Fruit fly (Drosophila melanogaster) whole organism, pupa: ENCODE measurements around the gene Gclm.

ENCODE experiments used
- CG10348 ChIP-seq: fragments of 200-800 bp; sonication (Bioruptor generic); IDR thresholded peaks from 2 replicates; pipeline ENCODE4 v1.3.6; 2022; ENCODE audit warnings: missing biosample characterization, missing genetic modification characterization
- CG12605 ChIP-seq: fragments of 200-800 bp; sonication (Bioruptor generic); IDR thresholded peaks from 2 replicates; pipeline ENCODE4 v1.3.6; 2022; ENCODE audit warnings: missing biosample characterization, missing genetic modification characterization
- CG13204 ChIP-seq: fragments of 200-800 bp; sonication (Bioruptor generic); optimal IDR thresholded peaks from 2 replicates; lab custom pipeline; 2018; ENCODE audit warnings: missing biosample characterization, mild to moderate bottlenecking, missing genetic modification characterization, moderate library complexity
- CG15710 ChIP-seq: fragments of 200-800 bp; sonication (Bioruptor generic); optimal IDR thresholded peaks from 2 replicates; lab custom pipeline; 2018; ENCODE audit warnings: missing biosample characterization, mild to moderate bottlenecking, missing genetic modification characterization, moderate library complexity
- CG17806 ChIP-seq: fragments of 200-800 bp; sonication (Bioruptor generic); optimal IDR thresholded peaks from 2 replicates; lab custom pipeline; 2018; ENCODE audit warnings: missing biosample characterization, mild to moderate bottlenecking, missing genetic modification characterization, moderate library complexity
- CG32121 ChIP-seq: fragments of 200-800 bp; sonication (Bioruptor generic); IDR thresholded peaks from 2 replicates; pipeline ENCODE4 v1.3.6; 2022; ENCODE audit warnings: missing biosample characterization, missing genetic modification characterization
- CG4496 ChIP-seq: fragments of 200-800 bp; sonication (Bioruptor generic); IDR thresholded peaks from 3 replicates; pipeline ENCODE4 v1.3.6; 2022; ENCODE audit warnings: missing biosample characterization, missing genetic modification characterization
- CG8159 ChIP-seq: fragments of 200-800 bp; sonication (Bioruptor generic); optimal IDR thresholded peaks from 3 replicates; lab custom pipeline; 2018; ENCODE audit warnings: missing biosample characterization, mild to moderate bottlenecking, missing genetic modification characterization, moderate library complexity
- CG8301 ChIP-seq: fragments of 200-800 bp; sonication (Bioruptor generic); optimal IDR thresholded peaks from 2 replicates; lab custom pipeline; 2018; ENCODE audit warnings: missing biosample characterization, mild to moderate bottlenecking, missing genetic modification characterization
- D1 ChIP-seq: fragments of 200-800 bp; sonication (Bioruptor generic); optimal IDR thresholded peaks from 2 replicates; lab custom pipeline; 2018; ENCODE audit warnings: missing biosample characterization, mild to moderate bottlenecking, missing genetic modification characterization, moderate library complexity
- EcR ChIP-seq: fragments of 200-800 bp; sonication (Bioruptor generic); optimal IDR thresholded peaks from 3 replicates; lab custom pipeline; 2019; ENCODE audit warnings: missing biosample characterization, missing genetic modification characterization, mild to moderate bottlenecking, moderate library complexity, missing genetic modification reagents
- Pif1A ChIP-seq: fragments of 200-800 bp; sonication (Bioruptor generic); optimal IDR thresholded peaks from 3 replicates; lab custom pipeline; 2016; ENCODE audit warnings: missing biosample characterization, missing genetic modification characterization
- fd96Ca ChIP-seq: fragments of 200-800 bp; sonication (Bioruptor generic); IDR thresholded peaks from 3 replicates; pipeline ENCODE4 v1.3.6; 2022; ENCODE audit warnings: missing biosample characterization, missing genetic modification characterization
- gl ChIP-seq: fragments of 200-800 bp; sonication (Bioruptor generic); optimal IDR thresholded peaks from 2 replicates; lab custom pipeline; 2018; ENCODE audit warnings: missing biosample characterization, mild to moderate bottlenecking, missing genetic modification characterization

DNA sequence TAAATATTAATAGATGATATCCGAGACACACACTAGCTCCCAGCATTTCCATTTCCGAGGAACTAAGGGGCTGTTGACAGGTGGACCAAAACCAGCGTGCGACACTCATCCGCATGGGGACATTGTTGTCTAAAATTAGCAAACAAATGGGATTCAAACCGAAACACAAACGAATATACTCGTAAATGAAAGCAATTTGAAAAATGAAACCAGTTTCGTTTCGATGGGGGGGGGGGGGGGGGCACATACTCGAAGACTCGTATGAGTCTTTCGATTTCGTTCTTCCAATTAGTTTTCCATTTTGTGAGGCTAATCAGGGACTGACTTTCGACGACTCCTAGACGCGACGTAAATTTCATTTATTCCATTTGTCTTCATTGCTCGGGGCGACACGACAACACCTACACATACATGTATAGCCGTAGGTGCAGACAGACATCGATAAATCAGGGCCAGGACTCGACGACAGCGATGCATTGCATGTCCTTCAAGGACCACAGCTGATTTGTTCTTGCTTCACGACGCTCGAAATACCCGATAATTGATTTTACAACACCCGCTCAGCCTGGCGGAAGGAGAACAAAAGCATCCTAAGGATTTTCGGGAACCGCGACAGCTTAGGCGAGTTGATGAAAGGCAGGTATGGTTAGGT lies 13.5 kb downstream of the Gclm start:
- no peak for TF ChIP-seq CG17806 (tag; lab: Kevin White, UChicago)
- no peak for TF ChIP-seq Pif1A
- no peak for TF ChIP-seq CG12605 (GFP tag; lab: Robert Waterston, UW)
- TF ChIP-seq CG15710 (tag; lab: Kevin White, UChicago) = no peak
- TF ChIP-seq D1 (tag; lab: Kevin White, UChicago) = no peak
- no peak for TF ChIP-seq gl (tag; lab: Kevin White, UChicago)
- TF ChIP-seq CG8301 (tag; lab: Kevin White, UChicago) = no peak
- no peak for TF ChIP-seq EcR
- TF ChIP-seq CG8159 (tag; lab: Kevin White, UChicago) = no peak
- TF ChIP-seq CG4496 (GFP tag; lab: Robert Waterston, UW) = no peak
- TF ChIP-seq CG10348 = no peak
- TF ChIP-seq CG32121 (GFP tag; lab: Robert Waterston, UW) = no peak
- no peak for TF ChIP-seq fd96Ca (GFP tag; lab: Robert Waterston, UW)
- TF ChIP-seq CG13204 = no peak
